Worm (Caenorhabditis elegans): ENCODE measurements around the gene stn-2.

DNA sequence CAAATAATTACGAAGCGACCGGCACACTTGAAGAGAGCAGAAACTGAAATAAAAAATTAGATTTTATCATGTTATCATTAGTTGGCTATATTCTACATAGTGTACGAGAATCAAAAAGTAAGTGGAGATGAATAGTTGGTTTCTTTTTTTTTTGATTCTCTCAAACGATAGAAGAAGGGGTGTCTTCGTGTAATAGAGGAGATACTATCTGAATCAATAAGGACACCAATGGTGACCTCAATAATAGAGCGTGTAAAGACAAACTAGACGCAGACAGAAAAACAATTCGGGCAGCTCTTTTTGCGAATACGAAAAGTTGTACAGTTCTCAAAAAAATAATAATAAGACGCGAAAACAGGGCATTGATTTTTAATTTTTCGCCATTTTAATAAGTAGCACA lies 17.9 kb downstream of the stn-2 start:
- TF ChIP-seq lin-32 (GFP tag; optimal IDR thresholded peaks at IDR 0.05) (no peak), ces-1 (GFP tag; optimal IDR thresholded peaks at IDR 0.05) (no peak), pha-4 (tag; optimal IDR thresholded peaks at IDR 0.05) (no peak), ztf-11 (tag; optimal IDR thresholded peaks at IDR 0.05) (no peak), nhr-237 (tag; optimal IDR thresholded peaks at IDR 0.05) (no peak), tbx-8 (GFP tag; optimal IDR thresholded peaks at IDR 0.05) (no peak), nhr-12 (tag; optimal IDR thresholded peaks at IDR 0.05) (no peak), lsy-2 (tag; optimal IDR thresholded peaks at IDR 0.05) (no peak), nhr-76 (tag; optimal IDR thresholded peaks at IDR 0.05) (no peak)

Data from whole organism, mixed stage, embryonic.